Fruit fly (Drosophila melanogaster): ENCODE data around the gene Taf13.

The Taf13 gene

DNA sequence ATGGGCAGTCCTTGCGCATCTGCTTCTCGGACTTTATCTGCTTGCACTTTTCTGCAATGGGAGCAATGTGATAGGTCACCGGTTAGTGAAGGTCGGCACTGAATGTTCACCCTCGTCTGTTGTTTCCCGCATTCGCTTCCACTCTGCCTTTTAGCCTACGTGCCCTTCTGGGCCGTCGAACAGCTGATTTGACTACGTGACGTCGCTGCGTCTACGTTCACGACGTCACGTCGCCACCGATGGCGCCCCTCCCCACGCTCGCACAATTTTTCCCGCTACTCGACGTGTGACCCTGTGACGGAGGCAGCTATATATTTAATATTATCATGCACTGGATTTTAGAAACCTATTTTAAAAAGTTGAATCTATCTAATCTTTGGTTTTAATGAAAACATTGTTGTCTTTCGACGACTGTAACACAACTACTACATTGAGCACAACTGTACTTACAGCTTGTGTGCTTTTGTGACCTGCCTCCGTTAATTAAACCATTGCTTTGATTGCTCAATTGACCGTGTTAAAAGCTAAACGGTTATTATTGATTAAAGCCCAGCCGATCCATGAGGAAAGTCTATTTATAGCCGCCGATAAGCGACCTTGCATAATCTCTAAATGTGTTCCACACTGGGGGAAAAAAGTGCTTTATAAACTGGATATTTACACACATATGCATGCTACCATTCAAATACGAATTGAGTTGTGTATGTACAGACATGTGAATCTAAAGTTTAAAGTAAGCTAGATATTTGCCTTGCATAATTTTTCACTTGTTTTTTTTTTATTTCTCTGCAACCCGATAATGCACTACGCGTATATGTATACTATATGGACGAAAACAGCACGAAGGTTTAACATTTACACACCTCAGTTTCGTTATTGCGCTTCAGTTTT lies 10.4 kb downstream of the Taf13 start (continued):
- TF ChIP-seq CG17186 (GFP tag; optimal IDR thresholded peaks at IDR 0.05) (no peak), CG15479 (GFP tag; optimal IDR thresholded peaks at IDR 0.05) (no peak), CG17802 (tag; optimal IDR thresholded peaks at IDR 0.05) (no peak), CG34224 (GFP tag; IDR thresholded peaks at IDR 0.05; ENCODE audit: partially characterized antibody) (0 out of 3 replicates have a peak, but pooled peaks have one; percentile 26), CG3163 (GFP tag; optimal IDR thresholded peaks at IDR 0.05) (no peak), CG16813 (GFP tag; IDR thresholded peaks at IDR 0.05; ENCODE audit: partially characterized antibody) (0 out of 3 replicates have a peak, but pooled peaks have one; percentile 28), CG1024 (GFP tag; IDR thresholded peaks at IDR 0.05) (no peak), odd (GFP tag; optimal IDR thresholded peaks at IDR 0.05) (no peak), wdn (GFP tag; IDR thresholded peaks at IDR 0.05) (no peak), Dfd (GFP tag; optimal IDR thresholded peaks at IDR 0.05) (no peak), wor (GFP tag; IDR thresholded peaks at IDR 0.05) (no peak), ems (GFP tag; optimal IDR thresholded peaks at IDR 0.05) (no peak), schlank (tag; optimal IDR thresholded peaks at IDR 0.05) (no peak), CG8281 (tag; optimal IDR thresholded peaks at IDR 0.05) (no peak), CG12769 (tag; optimal IDR thresholded peaks at IDR 0.05) (no peak), pum (GFP tag; optimal IDR thresholded peaks at IDR 0.05) (no peak), CG5180 (GFP tag; optimal IDR thresholded peaks at IDR 0.05) (peak; percentile 21), Hmr (GFP tag; optimal IDR thresholded peaks at IDR 0.05) (peak; percentile 19), gsb (GFP tag; IDR thresholded peaks at IDR 0.05) (no peak), dysf (GFP tag; IDR thresholded peaks at IDR 0.05) (peak; percentile 50), CkIIα-i1 (GFP tag; IDR thresholded peaks at IDR 0.05) (no peak), ab (GFP tag; optimal IDR thresholded peaks at IDR 0.05) (no peak), jing (GFP tag; optimal IDR thresholded peaks at IDR 0.05) (no peak), ato (GFP tag; IDR thresholded peaks at IDR 0.05; ENCODE audit: partially characterized antibody) (peak; percentile 33; the same call in 1 of the 2 replicates), Stat92E (GFP tag; optimal IDR thresholded peaks at IDR 0.05) (no peak), CG14965 (GFP tag; optimal IDR thresholded peaks at IDR 0.05; ENCODE audit: borderline replicate concordance) (no peak), CG12942 (GFP tag; optimal IDR thresholded peaks at IDR 0.05) (no peak), CG6854 (GFP tag; optimal IDR thresholded peaks at IDR 0.05) (peak; percentile 9), CG42726 (GFP tag; IDR thresholded peaks at IDR 0.05; ENCODE audit: partially characterized antibody) (no peak), CG31388 (GFP tag; optimal IDR thresholded peaks at IDR 0.05) (no peak), CG8478 (optimal IDR thresholded peaks at IDR 0.05) (no peak), CG7271 (tag; optimal IDR thresholded peaks at IDR 0.05) (no peak), knrl (GFP tag; IDR thresholded peaks at IDR 0.05; ENCODE audit: partially characterized antibody) (no peak), vfl (GFP tag; optimal IDR thresholded peaks at IDR 0.05) (no peak), oc (tag; optimal IDR thresholded peaks at IDR 0.05) (no peak), CG7372 (GFP tag; IDR thresholded peaks at IDR 0.05) (no peak), fu2 (GFP tag; optimal IDR thresholded peaks at IDR 0.05) (no peak), insv (GFP tag; optimal IDR thresholded peaks at IDR 0.05) (no peak), eyg (GFP tag; optimal IDR thresholded peaks at IDR 0.05) (no peak), disco-r (GFP tag; optimal IDR thresholded peaks at IDR 0.05) (no peak), CG33557 (GFP tag; optimal IDR thresholded peaks at IDR 0.05) (no peak)
